Fruit fly (Drosophila melanogaster): Measurements from ENCODE around the gene Ggt-1.

Ggt-1 gene

dm6 chrX:18515205-18515921 lies 3.0 kb upstream of the Ggt-1 start, which contains the start of the genes Bx and HisRS (continued):
- TF ChIP-seq C15 (GFP tag; IDR thresholded peaks at IDR 0.05) (no peak), D19B (GFP tag; optimal IDR thresholded peaks at IDR 0.05) (no peak), Ada2b (GFP tag; IDR thresholded peaks at IDR 0.05) (no peak), tll (GFP tag; optimal IDR thresholded peaks at IDR 0.05) (no peak), sob (GFP tag; IDR thresholded peaks at IDR 0.05) (no peak), CG14965 (GFP tag; optimal IDR thresholded peaks at IDR 0.05; ENCODE audit: borderline replicate concordance) (no peak), CG8924 (tag; optimal IDR thresholded peaks at IDR 0.05) (peak; percentile 19), CG6854 (GFP tag; optimal IDR thresholded peaks at IDR 0.05) (no peak), CG9876 (GFP tag; optimal IDR thresholded peaks at IDR 0.05) (no peak), Optix (GFP tag; IDR thresholded peaks at IDR 0.05) (no peak), CG4617 (GFP tag; optimal IDR thresholded peaks at IDR 0.05; ENCODE audit: borderline replicate concordance) (peak; percentile 1), CG13296 (GFP tag; optimal IDR thresholded peaks at IDR 0.05) (no peak), tup (GFP tag; optimal IDR thresholded peaks at IDR 0.05) (no peak), aop (GFP tag; IDR thresholded peaks at IDR 0.05) (no peak), HLHmδ (GFP tag; optimal IDR thresholded peaks at IDR 0.05) (no peak), CG11093 (GFP tag; IDR thresholded peaks at IDR 0.05) (no peak), slp2 (GFP tag; optimal IDR thresholded peaks at IDR 0.05) (no peak), B-H2 (GFP tag; optimal IDR thresholded peaks at IDR 0.05) (peak; percentile 21), CG10431 (GFP tag; optimal IDR thresholded peaks at IDR 0.05) (no peak), CG31388 (GFP tag; optimal IDR thresholded peaks at IDR 0.05) (no peak), Atf-2 (GFP tag; optimal IDR thresholded peaks at IDR 0.05) (no peak), CG17612 (GFP tag; IDR thresholded peaks at IDR 0.05) (no peak), CG2116 (GFP tag; optimal IDR thresholded peaks at IDR 0.05) (peak; percentile 25), E2f2 (GFP tag; IDR thresholded peaks at IDR 0.05) (peak; percentile 49), CG15601 (tag; optimal IDR thresholded peaks at IDR 0.05) (no peak), dati (GFP tag; IDR thresholded peaks at IDR 0.05) (0 out of 2 replicates have a peak, but pooled peaks have one; percentile 15), CG2202 (tag; optimal IDR thresholded peaks at IDR 0.05) (no peak), CTCF (GFP tag; optimal IDR thresholded peaks at IDR 0.05) (peak; percentile 80), MBD-R2 (GFP tag; IDR thresholded peaks at IDR 0.05) (peak; percentile 80), nerfin-1 (tag; optimal IDR thresholded peaks at IDR 0.05) (no peak), trem (tag; optimal IDR thresholded peaks at IDR 0.05) (peak; percentile 9), rib (GFP tag; IDR thresholded peaks at IDR 0.05) (peak; percentile 95), bigmax (GFP tag; optimal IDR thresholded peaks at IDR 0.05) (no peak), CG7745 (tag; optimal IDR thresholded peaks at IDR 0.05) (no peak), bab2 (GFP tag; optimal IDR thresholded peaks at IDR 0.05) (no peak), CG5953 (GFP tag; IDR thresholded peaks at IDR 0.05) (no peak), BEAF-32 (GFP tag; optimal IDR thresholded peaks at IDR 0.05) (peak; percentile 50), CG6254 (GFP tag; optimal IDR thresholded peaks at IDR 0.05) (no peak), CG14860 (GFP tag; IDR thresholded peaks at IDR 0.05; ENCODE audit: partially characterized antibody) (no peak), Dbx (GFP tag; IDR thresholded peaks at IDR 0.05) (no peak), BtbVII (GFP tag; optimal IDR thresholded peaks at IDR 0.05) (no peak), CG13287 (GFP tag; IDR thresholded peaks at IDR 0.05; ENCODE audit: partially characterized antibody) (peak; percentile 36; the same call in 1 of the 2 replicates), HLH54F (GFP tag; optimal IDR thresholded peaks at IDR 0.05) (no peak), CG17186 (GFP tag; optimal IDR thresholded peaks at IDR 0.05) (peak; percentile 70), zfh2 (GFP tag; optimal IDR thresholded peaks at IDR 0.05) (no peak), CG8944 (GFP tag; optimal IDR thresholded peaks at IDR 0.05) (no peak), sna (GFP tag; IDR thresholded peaks at IDR 0.05; ENCODE audit: partially characterized antibody) (no peak), Bdp1 (GFP tag; optimal IDR thresholded peaks at IDR 0.05) (no peak), CG4854 (GFP tag; optimal IDR thresholded peaks at IDR 0.05) (no peak), kah (GFP tag; optimal IDR thresholded peaks at IDR 0.05) (no peak)

All from whole organism, embryonic.